Fruit fly (Drosophila melanogaster) whole organism, embryonic: ENCODE results near the gene CG13449.

ENCODE experiments used
- Atf6 ChIP-seq: fragments of 200-800 bp; sonication (Bioruptor generic); IDR thresholded peaks from 2 replicates; pipeline ENCODE4 v1.3.6; 2022; ENCODE audit warnings: missing biosample characterization, missing genetic modification characterization
- CG12659 ChIP-seq: fragments of 200-800 bp; sonication (Bioruptor generic); optimal IDR thresholded peaks from 3 replicates; lab custom pipeline; 2017; ENCODE audit warnings: mild to moderate bottlenecking, missing biosample characterization, missing genetic modification reagents, missing genetic modification characterization
- CG12942 ChIP-seq: fragments of 200-800 bp; sonication (Bioruptor generic); optimal IDR thresholded peaks from 3 replicates; lab custom pipeline; 2016; ENCODE audit warnings: missing biosample characterization, missing genetic modification characterization
- CG13287 ChIP-seq: fragments of 200-800 bp; sonication (Bioruptor generic); IDR thresholded peaks from 2 replicates; pipeline ENCODE4 v1.3.6; 2022; ENCODE audit warnings: missing biosample characterization, missing genetic modification characterization; ENCODE audit not compliant: partially characterized antibody
- CG14710 ChIP-seq: fragments of 200-800 bp; sonication (Bioruptor generic); optimal IDR thresholded peaks from 3 replicates; lab custom pipeline; 2019; ENCODE audit warnings: missing biosample characterization, mild to moderate bottlenecking, missing genetic modification characterization, moderate library complexity
- CG14965 ChIP-seq: fragments of 200-800 bp; sonication (Bioruptor generic); optimal IDR thresholded peaks from 2 replicates; lab custom pipeline; 2016; ENCODE audit warnings: missing biosample characterization, missing genetic modification characterization, borderline replicate concordance
- CG15514 ChIP-seq: fragments of 200-800 bp; sonication (Bioruptor generic); optimal IDR thresholded peaks from 3 replicates; lab custom pipeline; 2017; ENCODE audit warnings: missing biosample characterization, missing genetic modification characterization, mild to moderate bottlenecking, moderate library complexity, missing genetic modification reagents
- CG17359 ChIP-seq: fragments of 200-800 bp; sonication (Bioruptor generic); optimal IDR thresholded peaks from 3 replicates; lab custom pipeline; 2018; ENCODE audit warnings: missing biosample characterization, mild to moderate bottlenecking, missing genetic modification characterization, moderate library complexity
- CG18262 ChIP-seq: fragments of 200-800 bp; optimal IDR thresholded peaks from 3 replicates; lab custom pipeline; 2019; ENCODE audit warnings: missing biosample characterization, mild to moderate bottlenecking, missing genetic modification characterization, moderate library complexity
- CG2712 ChIP-seq: fragments of 200-800 bp; optimal IDR thresholded peaks from 3 replicates; lab custom pipeline; 2019; ENCODE audit warnings: missing biosample characterization, mild to moderate bottlenecking, missing genetic modification characterization, moderate library complexity
- CG2875 ChIP-seq: fragments of 200-800 bp; sonication (Bioruptor generic); optimal IDR thresholded peaks from 2 replicates; lab custom pipeline; 2017; ENCODE audit warnings: missing biosample characterization, mild to moderate bottlenecking, missing genetic modification characterization, missing genetic modification reagents
- CG3726 ChIP-seq: fragments of 200-800 bp; sonication (Bioruptor generic); IDR thresholded peaks from 3 replicates; pipeline ENCODE4, ENCODE4 v1.3.6; 2022; ENCODE audit warnings: missing biosample characterization, missing genetic modification characterization
- CG4617 ChIP-seq: fragments of 200-800 bp; sonication (Bioruptor generic); optimal IDR thresholded peaks from 3 replicates; lab custom pipeline; 2016; ENCODE audit warnings: missing biosample characterization, missing genetic modification characterization, borderline replicate concordance
- CG5245 ChIP-seq: fragments of 200-800 bp; sonication (Bioruptor generic); optimal IDR thresholded peaks from 3 replicates; lab custom pipeline; 2016; ENCODE audit warnings: missing biosample characterization, missing genetic modification characterization
- CG5953 ChIP-seq: fragments of 200-800 bp; sonication (Bioruptor generic); IDR thresholded peaks from 2 replicates; pipeline ENCODE4 v1.3.6; 2022; ENCODE audit warnings: missing biosample characterization, missing genetic modification characterization
- CG6854 ChIP-seq: fragments of 200-800 bp; sonication (Bioruptor generic); optimal IDR thresholded peaks from 3 replicates; lab custom pipeline; 2017; ENCODE audit warnings: missing biosample characterization, mild to moderate bottlenecking, missing genetic modification characterization
- CG7357 ChIP-seq: fragments of 200-800 bp; sonication (Bioruptor generic); IDR thresholded peaks from 3 replicates; pipeline ENCODE4 v1.3.6; 2022; ENCODE audit warnings: missing biosample characterization, missing genetic modification characterization
- CG7372 ChIP-seq: fragments of 200-800 bp; sonication (Bioruptor generic); IDR thresholded peaks from 2 replicates; pipeline ENCODE4 v1.3.6; 2022; ENCODE audit warnings: missing biosample characterization, missing genetic modification characterization
- CG9876 ChIP-seq: fragments of 200-800 bp; sonication (Bioruptor generic); optimal IDR thresholded peaks from 2 replicates; lab custom pipeline; 2016; ENCODE audit warnings: missing biosample characterization, missing genetic modification characterization
- D19A ChIP-seq: fragments of 200-800 bp; optimal IDR thresholded peaks from 3 replicates; lab custom pipeline; 2019; ENCODE audit warnings: missing biosample characterization, mild to moderate bottlenecking, missing genetic modification characterization, moderate library complexity
- Deaf1 ChIP-seq: fragments of 200-800 bp; optimal IDR thresholded peaks from 3 replicates; lab custom pipeline; 2019; ENCODE audit warnings: missing biosample characterization, mild to moderate bottlenecking, missing genetic modification characterization, moderate library complexity
- Dfd ChIP-seq, 2 experiments: fragments of >200 bp; optimal IDR thresholded peaks; 2 replicates each; lab custom pipeline; 2017; ENCODE audit warnings: missing biosample characterization in 2 of 2, missing genetic modification characterization in 2 of 2
- Doc3 ChIP-seq: fragments of 200-800 bp; sonication (Bioruptor generic); IDR thresholded peaks from 3 replicates; pipeline ENCODE4 v1.3.6; 2022; ENCODE audit warnings: missing biosample characterization, missing genetic modification characterization; ENCODE audit not compliant: partially characterized antibody
- Lhr ChIP-seq: fragments of 200-800 bp; sonication (Bioruptor generic); optimal IDR thresholded peaks from 3 replicates; lab custom pipeline; 2017; ENCODE audit warnings: mild to moderate bottlenecking, missing biosample characterization, missing genetic modification reagents, missing genetic modification characterization
- Ptx1 ChIP-seq: fragments of 200-800 bp; sonication (Bioruptor generic); IDR thresholded peaks from 2 replicates; pipeline ENCODE4 v1.3.6; 2022; ENCODE audit warnings: missing biosample characterization, missing genetic modification characterization
- abd-A ChIP-seq: fragments of 200-800 bp; sonication (Bioruptor generic); optimal IDR thresholded peaks from 3 replicates; lab custom pipeline; 2019; ENCODE audit warnings: missing biosample characterization, mild to moderate bottlenecking, missing genetic modification characterization, moderate library complexity
- ato ChIP-seq: fragments of 200-800 bp; sonication (Bioruptor generic); IDR thresholded peaks from 2 replicates; pipeline ENCODE4 v1.3.6; 2022; ENCODE audit warnings: missing biosample characterization, missing genetic modification characterization; ENCODE audit not compliant: partially characterized antibody
- bigmax ChIP-seq: fragments of 200-800 bp; sonication (Bioruptor generic); optimal IDR thresholded peaks from 2 replicates; lab custom pipeline; 2018; ENCODE audit warnings: missing biosample characterization, mild to moderate bottlenecking, missing genetic modification characterization
- caup ChIP-seq: fragments of 200-800 bp; sonication (Bioruptor generic); optimal IDR thresholded peaks from 3 replicates; lab custom pipeline; 2017; ENCODE audit warnings: missing biosample characterization, mild to moderate bottlenecking, missing genetic modification characterization, moderate library complexity; ENCODE audit not compliant: severe bottlenecking
- chm ChIP-seq: fragments of 200-800 bp; sonication (Bioruptor generic); IDR thresholded peaks from 2 replicates; pipeline ENCODE4 v1.3.6; 2022; ENCODE audit warnings: missing biosample characterization, missing genetic modification characterization
- croc ChIP-seq: fragments of 200-800 bp; sonication (Bioruptor generic); conservative IDR thresholded peaks from 3 replicates; pipeline ENCODE4 v1.3.6; 2022; ENCODE audit warnings: missing biosample characterization, missing genetic modification characterization
- dan ChIP-seq: fragments of 200-800 bp; sonication (Bioruptor generic); IDR thresholded peaks from 2 replicates; pipeline ENCODE4 v1.3.6; 2022; ENCODE audit warnings: missing biosample characterization, missing genetic modification characterization
- dpn ChIP-seq, 2 experiments: fragments of 200-800 bp; sonication (Bioruptor generic); optimal IDR thresholded peaks; 3 replicates each; lab custom pipeline; 2016; ENCODE audit warnings: missing biosample characterization in 2 of 2, missing genetic modification characterization in 2 of 2
- emc ChIP-seq: fragments of 200-800 bp; sonication (Bioruptor generic); optimal IDR thresholded peaks from 2 replicates; lab custom pipeline; 2016; ENCODE audit warnings: missing biosample characterization, missing genetic modification characterization
- ewg ChIP-seq: fragments of 200-800 bp; sonication (Bioruptor generic); optimal IDR thresholded peaks from 3 replicates; lab custom pipeline; 2017; ENCODE audit warnings: mild to moderate bottlenecking, missing biosample characterization, missing genetic modification reagents, missing genetic modification characterization
- fd64A ChIP-seq: fragments of 200-800 bp; sonication (Bioruptor generic); optimal IDR thresholded peaks from 3 replicates; lab custom pipeline; 2018; ENCODE audit warnings: missing biosample characterization, mild to moderate bottlenecking, missing genetic modification characterization
- fru ChIP-seq: fragments of >200 bp; optimal IDR thresholded peaks from 2 replicates; lab custom pipeline; 2017
- gem ChIP-seq: fragments of 200-800 bp; sonication (Bioruptor generic); optimal IDR thresholded peaks from 2 replicates; lab custom pipeline; 2019; ENCODE audit warnings: missing biosample characterization, mild to moderate bottlenecking, missing genetic modification characterization, moderate library complexity
- lov ChIP-seq, 2 experiments: fragments of 200-800 bp in 1 of 2; fragments of >200 bp in 1 of 2; sonication (Bioruptor generic) in 1 of 2; IDR thresholded peaks in 1 of 2; optimal IDR thresholded peaks in 1 of 2; 2 replicates in 1 of 2; 3 replicates in 1 of 2; pipeline versions ENCODE4 v1.3.6 to Lab custom; 2017 to 2022; ENCODE audit warnings: missing biosample characterization in 1 of 2, missing genetic modification characterization in 1 of 2
- nom ChIP-seq: fragments of 200-800 bp; sonication (Bioruptor generic); optimal IDR thresholded peaks from 2 replicates; lab custom pipeline; 2017; ENCODE audit warnings: missing biosample characterization, missing genetic modification characterization, mild to moderate bottlenecking, moderate library complexity, missing genetic modification reagents
- p53 ChIP-seq: fragments of 200-800 bp; sonication (Bioruptor generic); optimal IDR thresholded peaks from 2 replicates; lab custom pipeline; 2016; ENCODE audit warnings: missing biosample characterization, missing genetic modification characterization
- sc ChIP-seq, 3 experiments: fragments of >200 bp in 2 of 3; fragments of 200-800 bp in 1 of 3; sonication (Bioruptor generic) in 1 of 3; optimal IDR thresholded peaks; 2 replicates in 2 of 3; 3 replicates in 1 of 3; lab custom pipeline; 2017; ENCODE audit warnings: mild to moderate bottlenecking in 1 of 3, missing biosample characterization in 1 of 3, missing genetic modification characterization in 1 of 3, missing genetic modification reagents in 1 of 3
- sens ChIP-seq: fragments of 200-800 bp; sonication (Bioruptor generic); peaks from one replicate; lab custom pipeline; 2016; ENCODE audit warnings: missing biosample characterization, missing genetic modification characterization
- sens-2 ChIP-seq: fragments of 200-800 bp; sonication (Bioruptor generic); IDR thresholded peaks from 2 replicates; pipeline ENCODE4 v1.3.6; 2022; ENCODE audit warnings: missing biosample characterization, missing genetic modification characterization
- slou ChIP-seq: fragments of 200-800 bp; sonication (Bioruptor generic); optimal IDR thresholded peaks from 3 replicates; lab custom pipeline; 2016; ENCODE audit warnings: missing biosample characterization, missing genetic modification characterization
- unc-4 ChIP-seq: fragments of 200-800 bp; sonication (Bioruptor generic); IDR thresholded peaks from 2 replicates; pipeline ENCODE4 v1.3.6; 2022; ENCODE audit warnings: missing biosample characterization, missing genetic modification characterization; ENCODE audit not compliant: partially characterized antibody
- vvl ChIP-seq: fragments of 200-800 bp; sonication (Bioruptor generic); IDR thresholded peaks from 2 replicates; pipeline ENCODE4 v1.3.6; 2022; ENCODE audit warnings: missing biosample characterization, missing genetic modification characterization
- zfh1 ChIP-seq: fragments of 200-800 bp; sonication (Bioruptor generic); IDR thresholded peaks from 3 replicates; pipeline ENCODE4 v1.3.6; 2022; ENCODE audit warnings: missing biosample characterization, missing genetic modification characterization

CG13449 gene

dm6 chr3L:15588514-15589138 lies 24.0 kb downstream of the CG13449 start, which contains the start of gene RhoGAP71E (continued):
- no peak for TF ChIP-seq sc (optimal IDR thresholded peaks at IDR 0.05; lab: Kevin White, UChicago)
- TF ChIP-seq sc (GFP tag; optimal IDR thresholded peaks at IDR 0.05; lab: Kevin White, UChicago): no peak
- TF ChIP-seq nom (GFP tag; lab: Kevin White, UChicago): peak; percentile 58
- peak; percentile 84 for TF ChIP-seq sens
- TF ChIP-seq fd64A (GFP tag; lab: Kevin White, UChicago): peak; percentile 10
- TF ChIP-seq CG3726 (GFP tag; lab: Robert Waterston, UW): peak; percentile 4; the same call in 1 of the 3 replicates
- TF ChIP-seq p53: no peak
- TF ChIP-seq Doc3 (GFP tag; lab: Robert Waterston, UW): no peak
- peak; percentile 62 for TF ChIP-seq CG12659 (GFP tag; lab: Kevin White, UChicago)
- TF ChIP-seq CG2875 (GFP tag; lab: Kevin White, UChicago): no peak
- TF ChIP-seq Dfd (GFP tag; optimal IDR thresholded peaks at IDR 0.05; lab: Kevin White, UChicago): no peak
- TF ChIP-seq CG2712: peak; percentile 69
- TF ChIP-seq gem (tag; lab: Kevin White, UChicago): peak; percentile 41
- no peak for TF ChIP-seq CG12942 (GFP tag; lab: Kevin White, UChicago)
- peak; percentile 35 for TF ChIP-seq Deaf1
- TF ChIP-seq chm (GFP tag; lab: Robert Waterston, UW): peak; percentile 89
- peak; percentile 76 for TF ChIP-seq zfh1 (GFP tag; lab: Robert Waterston, UW)
- no peak for TF ChIP-seq lov (optimal IDR thresholded peaks at IDR 0.05; lab: Kevin White, UChicago)
- 0 out of 3 replicates have a peak, but pooled peaks have one; percentile 28 for TF ChIP-seq lov (GFP tag; IDR thresholded peaks at IDR 0.05; lab: Robert Waterston, UW)
- TF ChIP-seq CG14965 (GFP tag; lab: Kevin White, UChicago): no peak
- TF ChIP-seq CG15514 (GFP tag; lab: Kevin White, UChicago): peak; percentile 62
- no peak for TF ChIP-seq ewg (GFP tag; lab: Kevin White, UChicago)
- TF ChIP-seq slou (GFP tag; lab: Kevin White, UChicago): no peak
- TF ChIP-seq Ptx1: peak; percentile 26; the same call in 1 of the 2 replicates
- TF ChIP-seq CG9876 (GFP tag; lab: Kevin White, UChicago): no peak
- TF ChIP-seq croc (GFP tag; lab: Robert Waterston, UW): no peak
- TF ChIP-seq CG6854 (GFP tag; lab: Kevin White, UChicago): no peak
- peak; percentile 34 for TF ChIP-seq Lhr (GFP tag; lab: Kevin White, UChicago)
- TF ChIP-seq vvl (GFP tag; lab: Robert Waterston, UW): peak; percentile 67
- TF ChIP-seq caup (GFP tag; lab: Kevin White, UChicago): peak; percentile 70
- no peak for TF ChIP-seq dpn (GFP tag; optimal IDR thresholded peaks at IDR 0.05; lab: Kevin White, UChicago)
- no peak for TF ChIP-seq emc (GFP tag; lab: Kevin White, UChicago)
- TF ChIP-seq unc-4 (GFP tag; lab: Robert Waterston, UW): peak; percentile 46; the same call in 1 of the 2 replicates
- no peak for TF ChIP-seq D19A
- TF ChIP-seq ato (GFP tag; lab: Robert Waterston, UW): peak; percentile 52; the same call in 1 of the 2 replicates
- no peak for TF ChIP-seq CG7357 (GFP tag; lab: Robert Waterston, UW)
- peak; percentile 30 for TF ChIP-seq CG18262
- peak; percentile 65 for TF ChIP-seq CG7372 (GFP tag; lab: Robert Waterston, UW)
- no peak for TF ChIP-seq abd-A
- no peak for TF ChIP-seq CG5953 (GFP tag; lab: Robert Waterston, UW)
- TF ChIP-seq fru (lab: Kevin White, UChicago): no peak
- TF ChIP-seq Atf6 (GFP tag; lab: Robert Waterston, UW): peak; percentile 59
- TF ChIP-seq bigmax (GFP tag; lab: Kevin White, UChicago): peak; percentile 24
- TF ChIP-seq CG4617 (GFP tag; lab: Kevin White, UChicago): peak; percentile 59
- no peak for TF ChIP-seq CG5245 (GFP tag; lab: Kevin White, UChicago)
- peak; percentile 40 for TF ChIP-seq CG14710 (tag; lab: Kevin White, UChicago)
- peak; percentile 44 for TF ChIP-seq CG17359
- no peak for TF ChIP-seq sens-2 (GFP tag; lab: Robert Waterston, UW)
- no peak for TF ChIP-seq dan (GFP tag; lab: Robert Waterston, UW)
- peak; percentile 53 for TF ChIP-seq CG13287
